Worm (Caenorhabditis elegans): ENCODE measurements around the gene F42A6.5.

The F42A6.5 gene

ce11 chrIV:3352019-3352418 is 20.4 kb upstream of the F42A6.5 start:
- TF ChIP-seq sea-1 (GFP tag; conservative IDR thresholded peaks at IDR 0.05) = no peak
- TF ChIP-seq scrt-1 (GFP tag; IDR thresholded peaks at IDR 0.05) = no peak
- TF ChIP-seq ama-1 (optimal IDR thresholded peaks at IDR 0.05) = no peak
- no peak for TF ChIP-seq tra-4 (tag; optimal IDR thresholded peaks at IDR 0.05)
- no peak for TF ChIP-seq hnd-1 (tag; optimal IDR thresholded peaks at IDR 0.05)
- no peak for TF ChIP-seq F13C5.2 (tag; optimal IDR thresholded peaks at IDR 0.05)
- no peak for TF ChIP-seq ceh-13 (GFP tag; optimal IDR thresholded peaks at IDR 0.05)
- no peak for TF ChIP-seq ets-7 (tag; optimal IDR thresholded peaks at IDR 0.05)
- TF ChIP-seq flt-1 (GFP tag; IDR thresholded peaks at IDR 0.05) = no peak

- peak; percentile 34; the same call in 1 of the 2 replicates for TF ChIP-seq flt-1 (GFP tag; IDR thresholded peaks at IDR 0.05)
- TF ChIP-seq ets-7 (tag; optimal IDR thresholded peaks at IDR 0.05) = peak; percentile 70
- TF ChIP-seq F13C5.2 (tag; optimal IDR thresholded peaks at IDR 0.05) = peak; percentile 4
- TF ChIP-seq pes-1 (GFP tag; IDR thresholded peaks at IDR 0.05) = no peak
These were observed 18.4 kb upstream of the F42A6.5 start, which contains the start of gene elks-1 for ce11 chrIV:3349977-3350580. elks-1 (minus strand) TSS chrIV:3350027.

ce11 chrIV:3348334-3348733 is 16.7 kb upstream of the F42A6.5 start:
- no peak for TF ChIP-seq ceh-13 (GFP tag; optimal IDR thresholded peaks at IDR 0.05)
- no peak for TF ChIP-seq ets-7 (tag; optimal IDR thresholded peaks at IDR 0.05)
- no peak for TF ChIP-seq scrt-1 (GFP tag; IDR thresholded peaks at IDR 0.05)
- TF ChIP-seq aly-1 (tag; optimal IDR thresholded peaks at IDR 0.05) = no peak
- no peak for TF ChIP-seq B0310.2 (tag; optimal IDR thresholded peaks at IDR 0.05)
- no peak for TF ChIP-seq F13C5.2 (tag; optimal IDR thresholded peaks at IDR 0.05)
- TF ChIP-seq hmg-4 (GFP tag; optimal IDR thresholded peaks at IDR 0.05) = no peak
- TF ChIP-seq flt-1 (GFP tag; IDR thresholded peaks at IDR 0.05) = no peak
- no peak for TF ChIP-seq tbx-11 (GFP tag; IDR thresholded peaks at IDR 0.05)
- no peak for TF ChIP-seq hnd-1 (tag; optimal IDR thresholded peaks at IDR 0.05)
- no peak for TF ChIP-seq pes-1 (GFP tag; IDR thresholded peaks at IDR 0.05)
- TF ChIP-seq ceh-36 (tag; optimal IDR thresholded peaks at IDR 0.05) = no peak
- no peak for TF ChIP-seq tbx-37 (GFP tag; conservative IDR thresholded peaks at IDR 0.05)
- no peak for TF ChIP-seq hmbx-1 (tag; optimal IDR thresholded peaks at IDR 0.05)
- no peak for TF ChIP-seq tra-4 (tag; optimal IDR thresholded peaks at IDR 0.05)
- no peak for TF ChIP-seq sea-1 (GFP tag; conservative IDR thresholded peaks at IDR 0.05)
- TF ChIP-seq ama-1 (optimal IDR thresholded peaks at IDR 0.05) = no peak

ce11 chrIV:3345484-3345883 is 13.8 kb upstream of the F42A6.5 start:
- TF ChIP-seq hnd-1 (tag; optimal IDR thresholded peaks at IDR 0.05) = no peak
- TF ChIP-seq scrt-1 (GFP tag; IDR thresholded peaks at IDR 0.05) = no peak
- TF ChIP-seq sea-1 (GFP tag; conservative IDR thresholded peaks at IDR 0.05) = no peak
- TF ChIP-seq ceh-36 (tag; optimal IDR thresholded peaks at IDR 0.05) = no peak
- TF ChIP-seq hmg-4 (GFP tag; optimal IDR thresholded peaks at IDR 0.05) = no peak
- TF ChIP-seq hmbx-1 (tag; optimal IDR thresholded peaks at IDR 0.05) = no peak
- no peak for TF ChIP-seq ama-1 (optimal IDR thresholded peaks at IDR 0.05)
- TF ChIP-seq ceh-13 (GFP tag; optimal IDR thresholded peaks at IDR 0.05) = no peak
- TF ChIP-seq tra-4 (tag; optimal IDR thresholded peaks at IDR 0.05) = no peak
- TF ChIP-seq flt-1 (GFP tag; IDR thresholded peaks at IDR 0.05) = no peak
- TF ChIP-seq F13C5.2 (tag; optimal IDR thresholded peaks at IDR 0.05) = no peak
- no peak for TF ChIP-seq B0310.2 (tag; optimal IDR thresholded peaks at IDR 0.05)
- TF ChIP-seq tbx-37 (GFP tag; conservative IDR thresholded peaks at IDR 0.05) = no peak
- no peak for TF ChIP-seq pes-1 (GFP tag; IDR thresholded peaks at IDR 0.05)

- TF ChIP-seq tra-4 (tag; optimal IDR thresholded peaks at IDR 0.05) (no peak), ama-1 (optimal IDR thresholded peaks at IDR 0.05) (no peak), flt-1 (GFP tag; IDR thresholded peaks at IDR 0.05) (no peak), scrt-1 (GFP tag; IDR thresholded peaks at IDR 0.05) (no peak), B0310.2 (tag; optimal IDR thresholded peaks at IDR 0.05) (no peak), tbx-11 (GFP tag; IDR thresholded peaks at IDR 0.05) (no peak), F13C5.2 (tag; optimal IDR thresholded peaks at IDR 0.05) (no peak), pes-1 (GFP tag; IDR thresholded peaks at IDR 0.05) (no peak), sea-1 (GFP tag; conservative IDR thresholded peaks at IDR 0.05) (no peak)
These were observed 9.5 kb upstream of the F42A6.5 start, which contains the start of gene F42A6.2 for ce11 chrIV:3341170-3341569. F42A6.2 (plus strand) TSS chrIV:3341470.

- TF ChIP-seq aly-1 (tag; optimal IDR thresholded peaks at IDR 0.05) (no peak), B0310.2 (tag; optimal IDR thresholded peaks at IDR 0.05) (no peak), hmg-4 (GFP tag; optimal IDR thresholded peaks at IDR 0.05) (no peak), flt-1 (GFP tag; IDR thresholded peaks at IDR 0.05) (no peak), F13C5.2 (tag; optimal IDR thresholded peaks at IDR 0.05) (peak; percentile 35), tbx-11 (GFP tag; IDR thresholded peaks at IDR 0.05) (no peak), sea-1 (GFP tag; conservative IDR thresholded peaks at IDR 0.05) (no peak)
These were observed 7.0 kb upstream of the F42A6.5 start, which contains the start of gene hrpa-1 for ce11 chrIV:3338676-3339075. hrpa-1 (minus strand) TSS chrIV:3338867.

ce11 chrIV:3338176-3338575 is 6.5 kb upstream of the F42A6.5 start:
- no peak for TF ChIP-seq tra-4 (tag; optimal IDR thresholded peaks at IDR 0.05)
- TF ChIP-seq ceh-36 (tag; optimal IDR thresholded peaks at IDR 0.05) = no peak
- TF ChIP-seq B0310.2 (tag; optimal IDR thresholded peaks at IDR 0.05) = no peak
- no peak for TF ChIP-seq flt-1 (GFP tag; IDR thresholded peaks at IDR 0.05)
- no peak for TF ChIP-seq sea-1 (GFP tag; conservative IDR thresholded peaks at IDR 0.05)
- no peak for TF ChIP-seq ceh-13 (GFP tag; optimal IDR thresholded peaks at IDR 0.05)
- no peak for TF ChIP-seq hmbx-1 (tag; optimal IDR thresholded peaks at IDR 0.05)
- no peak for TF ChIP-seq ets-7 (tag; optimal IDR thresholded peaks at IDR 0.05)
- no peak for TF ChIP-seq hmg-4 (GFP tag; optimal IDR thresholded peaks at IDR 0.05)
- TF ChIP-seq aly-1 (tag; optimal IDR thresholded peaks at IDR 0.05) = no peak
- no peak for TF ChIP-seq tbx-11 (GFP tag; IDR thresholded peaks at IDR 0.05)
- TF ChIP-seq ama-1 (optimal IDR thresholded peaks at IDR 0.05) = no peak
- TF ChIP-seq hnd-1 (tag; optimal IDR thresholded peaks at IDR 0.05) = no peak
- TF ChIP-seq tbx-37 (GFP tag; conservative IDR thresholded peaks at IDR 0.05) = no peak

ce11 chrIV:3337275-3337674 is 5.6 kb upstream of the F42A6.5 start:
- peak; percentile 31; the same call in 1 of the 2 replicates for TF ChIP-seq sea-1 (GFP tag; conservative IDR thresholded peaks at IDR 0.05)
- 0 out of 2 replicates have a peak, but pooled peaks have one; percentile 55 for TF ChIP-seq scrt-1 (GFP tag; IDR thresholded peaks at IDR 0.05)
- no peak for TF ChIP-seq hmbx-1 (tag; optimal IDR thresholded peaks at IDR 0.05)
- peak; percentile 76 for TF ChIP-seq hmg-4 (GFP tag; optimal IDR thresholded peaks at IDR 0.05)
- no peak for TF ChIP-seq ama-1 (optimal IDR thresholded peaks at IDR 0.05)
- peak; percentile 25; the same call in 1 of the 2 replicates for TF ChIP-seq pes-1 (GFP tag; IDR thresholded peaks at IDR 0.05)
- TF ChIP-seq tbx-11 (GFP tag; IDR thresholded peaks at IDR 0.05) = 0 out of 2 replicates have a peak, but pooled peaks have one; percentile 55

All from whole organism, early embryonic.